Fruit fly (Drosophila melanogaster) whole organism, embryonic: ENCODE measurements around the gene CG14882.

Experiments used
- Ada2b ChIP-seq: fragments of 200-800 bp; sonication (Bioruptor generic); IDR thresholded peaks from 2 replicates; pipeline ENCODE4 v1.3.6; 2022; ENCODE audit warnings: missing biosample characterization, missing genetic modification characterization
- CG10267 ChIP-seq: fragments of 200-800 bp; sonication (Bioruptor generic); optimal IDR thresholded peaks from 2 replicates; lab custom pipeline; 2018; ENCODE audit warnings: missing biosample characterization, mild to moderate bottlenecking, missing genetic modification characterization, moderate library complexity
- CG11456 ChIP-seq: fragments of 200-800 bp; sonication (Bioruptor generic); IDR thresholded peaks from 3 replicates; pipeline ENCODE4 v1.3.6; 2022; ENCODE audit warnings: missing biosample characterization, missing genetic modification characterization
- CG12071 ChIP-seq: fragments of 200-800 bp; sonication (Bioruptor generic); optimal IDR thresholded peaks from 3 replicates; lab custom pipeline; 2018; ENCODE audit warnings: missing biosample characterization, mild to moderate bottlenecking, missing genetic modification characterization
- CG14014 ChIP-seq: fragments of 200-800 bp; sonication (Bioruptor generic); IDR thresholded peaks from 2 replicates; pipeline ENCODE4 v1.3.6; 2022; ENCODE audit warnings: missing biosample characterization, missing genetic modification characterization
- CG14965 ChIP-seq: fragments of 200-800 bp; sonication (Bioruptor generic); optimal IDR thresholded peaks from 2 replicates; lab custom pipeline; 2016; ENCODE audit warnings: missing biosample characterization, missing genetic modification characterization, borderline replicate concordance
- CG15073 ChIP-seq: fragments of 200-800 bp; sonication (Bioruptor generic); optimal IDR thresholded peaks from 2 replicates; lab custom pipeline; 2016; ENCODE audit warnings: missing biosample characterization, missing genetic modification characterization
- CG15696 ChIP-seq: fragments of 200-800 bp; sonication (Bioruptor generic); optimal IDR thresholded peaks from 2 replicates; lab custom pipeline; 2019; ENCODE audit warnings: missing biosample characterization, mild to moderate bottlenecking, missing genetic modification characterization, moderate library complexity
- CG1647 ChIP-seq: fragments of 200-800 bp; sonication (Bioruptor generic); optimal IDR thresholded peaks from 3 replicates; lab custom pipeline; 2016; ENCODE audit warnings: missing biosample characterization, missing genetic modification characterization
- CG17361 ChIP-seq: fragments of 200-800 bp; sonication (Bioruptor generic); IDR thresholded peaks from 3 replicates; pipeline ENCODE4 v1.3.6; 2022; ENCODE audit warnings: missing biosample characterization, missing genetic modification characterization
- CG18011 ChIP-seq: fragments of 200-800 bp; sonication (Bioruptor generic); optimal IDR thresholded peaks from 2 replicates; lab custom pipeline; 2017; ENCODE audit warnings: missing biosample characterization, missing genetic modification characterization, mild to moderate bottlenecking, moderate library complexity, missing genotype
- CG30020 ChIP-seq: fragments of 200-800 bp; optimal IDR thresholded peaks from 2 replicates; lab custom pipeline; 2019; ENCODE audit warnings: missing biosample characterization, mild to moderate bottlenecking, missing genetic modification characterization, moderate library complexity
- CG3281 ChIP-seq: fragments of 200-800 bp; sonication (Bioruptor generic); optimal IDR thresholded peaks from 3 replicates; lab custom pipeline; 2017; ENCODE audit warnings: missing biosample characterization, mild to moderate bottlenecking, missing genetic modification characterization
- CG43689 ChIP-seq: fragments of 200-800 bp; sonication (Bioruptor generic); IDR thresholded peaks from 2 replicates; pipeline ENCODE4 v1.3.6; 2022; ENCODE audit warnings: missing biosample characterization, missing genetic modification characterization
- CG4617 ChIP-seq: fragments of 200-800 bp; sonication (Bioruptor generic); optimal IDR thresholded peaks from 3 replicates; lab custom pipeline; 2016; ENCODE audit warnings: missing biosample characterization, missing genetic modification characterization, borderline replicate concordance
- CG7556 ChIP-seq: fragments of 200-800 bp; sonication (Bioruptor generic); optimal IDR thresholded peaks from 2 replicates; lab custom pipeline; 2017; ENCODE audit warnings: missing biosample characterization, mild to moderate bottlenecking, missing genetic modification characterization
- CG8290 ChIP-seq, 3 experiments: fragments of 200-800 bp; sonication (Bioruptor generic); optimal IDR thresholded peaks; 2 replicates each; lab custom pipeline; 2016 to 2019; ENCODE audit warnings: missing biosample characterization in 3 of 3, missing genetic modification characterization in 3 of 3, mild to moderate bottlenecking in 2 of 3, moderate library complexity in 1 of 3
- CG8388 ChIP-seq: fragments of 200-800 bp; sonication (Bioruptor generic); optimal IDR thresholded peaks from 2 replicates; lab custom pipeline; 2019; ENCODE audit warnings: missing biosample characterization, mild to moderate bottlenecking, missing genetic modification characterization, moderate library complexity
- CG9797 ChIP-seq: fragments of 200-800 bp; sonication (Bioruptor generic); optimal IDR thresholded peaks from 3 replicates; lab custom pipeline; 2018; ENCODE audit warnings: missing biosample characterization, mild to moderate bottlenecking, missing genetic modification characterization
- CkIIα-i1 ChIP-seq: fragments of 200-800 bp; sonication (Bioruptor generic); IDR thresholded peaks from 2 replicates; pipeline ENCODE4 v1.3.6; 2022; ENCODE audit warnings: missing biosample characterization, missing genetic modification characterization
- Elba2 ChIP-seq: fragments of 200-800 bp; sonication (Bioruptor generic); optimal IDR thresholded peaks from 3 replicates; lab custom pipeline; 2016; ENCODE audit warnings: missing biosample characterization, missing genetic modification characterization
- Fer1 ChIP-seq: fragments of 200-800 bp; sonication (Bioruptor generic); optimal IDR thresholded peaks from 2 replicates; lab custom pipeline; 2017; ENCODE audit warnings: missing biosample characterization, mild to moderate bottlenecking, missing genetic modification characterization
- Fer2 ChIP-seq: fragments of 200-800 bp; sonication (Bioruptor generic); optimal IDR thresholded peaks from 2 replicates; lab custom pipeline; 2018; ENCODE audit warnings: missing biosample characterization, mild to moderate bottlenecking, missing genetic modification characterization, moderate library complexity
- Mad ChIP-seq: fragments of 200-800 bp; sonication (Bioruptor generic); optimal IDR thresholded peaks from 2 replicates; lab custom pipeline; 2016; ENCODE audit warnings: missing biosample characterization, missing genetic modification characterization
- Ravus ChIP-seq: fragments of 200-800 bp; sonication (Bioruptor generic); IDR thresholded peaks from 2 replicates; pipeline ENCODE4 v1.3.6; 2022; ENCODE audit warnings: missing biosample characterization, missing genetic modification characterization
- Ssrp ChIP-seq: fragments of 200-800 bp; sonication (Bioruptor generic); optimal IDR thresholded peaks from 2 replicates; lab custom pipeline; 2018; ENCODE audit warnings: missing biosample characterization, mild to moderate bottlenecking, missing genetic modification characterization, moderate library complexity
- Tbp ChIP-seq: fragments of >200 bp; optimal IDR thresholded peaks from 2 replicates; lab custom pipeline; 2018; ENCODE audit warnings: missing biosample characterization, missing genetic modification characterization
- aop ChIP-seq: fragments of 200-800 bp; sonication (Bioruptor generic); IDR thresholded peaks from 2 replicates; pipeline ENCODE4 v1.3.6; 2022; ENCODE audit warnings: missing biosample characterization, missing genetic modification characterization
- bab2 ChIP-seq: fragments of 200-800 bp; sonication (Bioruptor generic); optimal IDR thresholded peaks from 2 replicates; lab custom pipeline; 2016; ENCODE audit warnings: missing biosample characterization, missing genetic modification characterization
- croc ChIP-seq: fragments of 200-800 bp; sonication (Bioruptor generic); conservative IDR thresholded peaks from 3 replicates; pipeline ENCODE4 v1.3.6; 2022; ENCODE audit warnings: missing biosample characterization, missing genetic modification characterization
- crol ChIP-seq: fragments of 200-800 bp; sonication (Bioruptor generic); IDR thresholded peaks from 2 replicates; pipeline ENCODE4 v1.3.6; 2022; ENCODE audit warnings: missing biosample characterization, missing genetic modification characterization
- cwo ChIP-seq: fragments of 200-800 bp; sonication (Bioruptor generic); optimal IDR thresholded peaks from 3 replicates; lab custom pipeline; 2017; ENCODE audit warnings: missing biosample characterization, missing genetic modification characterization, mild to moderate bottlenecking, moderate library complexity, missing genetic modification reagents
- dimm ChIP-seq: fragments of 200-800 bp; sonication (Bioruptor generic); IDR thresholded peaks from 2 replicates; pipeline ENCODE4 v1.3.6; 2022; ENCODE audit warnings: missing biosample characterization, missing genetic modification characterization
- ems ChIP-seq: fragments of 200-800 bp; sonication (Bioruptor generic); optimal IDR thresholded peaks from 3 replicates; lab custom pipeline; 2016; ENCODE audit warnings: missing biosample characterization, missing genetic modification characterization
- en ChIP-seq: fragments of 200-800 bp; sonication (Bioruptor generic); optimal IDR thresholded peaks from 2 replicates; lab custom pipeline; 2016; ENCODE audit warnings: missing biosample characterization, missing genetic modification characterization
- esg ChIP-seq: fragments of 200-800 bp; sonication (Bioruptor generic); conservative IDR thresholded peaks from 2 replicates; pipeline ENCODE4 v1.3.6; 2022; ENCODE audit warnings: missing biosample characterization, missing genetic modification characterization
- eyg ChIP-seq: fragments of 200-800 bp; sonication (Bioruptor generic); optimal IDR thresholded peaks from 3 replicates; lab custom pipeline; 2016; ENCODE audit warnings: missing biosample characterization, missing genetic modification characterization
- grau ChIP-seq: fragments of 200-800 bp; optimal IDR thresholded peaks from 3 replicates; lab custom pipeline; 2019; ENCODE audit warnings: missing biosample characterization, mild to moderate bottlenecking, missing genetic modification characterization, moderate library complexity
- ham ChIP-seq: fragments of 200-800 bp; sonication (Bioruptor generic); IDR thresholded peaks from 2 replicates; pipeline ENCODE4 v1.3.6; 2022; ENCODE audit warnings: missing biosample characterization, missing genetic modification characterization
- ind ChIP-seq: fragments of 200-800 bp; sonication (Bioruptor generic); optimal IDR thresholded peaks from 3 replicates; lab custom pipeline; 2016; ENCODE audit warnings: missing biosample characterization, missing genetic modification characterization
- insv ChIP-seq, 2 experiments: fragments of 200-800 bp; sonication (Bioruptor generic); optimal IDR thresholded peaks; 3 replicates each; lab custom pipeline; 2016 to 2018; ENCODE audit warnings: missing biosample characterization in 2 of 2, missing genetic modification characterization in 2 of 2
- klu ChIP-seq: fragments of 200-800 bp; sonication (Bioruptor generic); IDR thresholded peaks from 2 replicates; pipeline ENCODE4 v1.3.6; 2022; ENCODE audit warnings: missing biosample characterization, missing genetic modification characterization
- lab ChIP-seq: fragments of 200-800 bp; sonication (Bioruptor generic); optimal IDR thresholded peaks from 3 replicates; lab custom pipeline; 2017; ENCODE audit warnings: missing biosample characterization, missing genetic modification characterization, mild to moderate bottlenecking, moderate library complexity, missing genetic modification reagents
- lov ChIP-seq, 2 experiments: fragments of 200-800 bp in 1 of 2; fragments of >200 bp in 1 of 2; sonication (Bioruptor generic) in 1 of 2; IDR thresholded peaks in 1 of 2; optimal IDR thresholded peaks in 1 of 2; 2 replicates in 1 of 2; 3 replicates in 1 of 2; pipeline versions ENCODE4 v1.3.6 to Lab custom; 2017 to 2022; ENCODE audit warnings: missing biosample characterization in 1 of 2, missing genetic modification characterization in 1 of 2
- oc ChIP-seq: fragments of 200-800 bp; sonication (Bioruptor generic); optimal IDR thresholded peaks from 2 replicates; lab custom pipeline; 2018; ENCODE audit warnings: missing biosample characterization, mild to moderate bottlenecking, missing genetic modification characterization, moderate library complexity
- pb ChIP-seq: fragments of 200-800 bp; sonication (Bioruptor generic); optimal IDR thresholded peaks from 3 replicates; lab custom pipeline; 2016; ENCODE audit warnings: missing biosample characterization, missing genetic modification characterization
- ro ChIP-seq: fragments of 200-800 bp; sonication (Bioruptor generic); IDR thresholded peaks from 2 replicates; pipeline ENCODE4 v1.3.6; 2022; ENCODE audit warnings: missing biosample characterization, missing genetic modification characterization
- sc ChIP-seq, 3 experiments: fragments of >200 bp in 2 of 3; fragments of 200-800 bp in 1 of 3; sonication (Bioruptor generic) in 1 of 3; optimal IDR thresholded peaks; 2 replicates in 2 of 3; 3 replicates in 1 of 3; lab custom pipeline; 2017; ENCODE audit warnings: mild to moderate bottlenecking in 1 of 3, missing biosample characterization in 1 of 3, missing genetic modification characterization in 1 of 3, missing genetic modification reagents in 1 of 3
- tio ChIP-seq: fragments of 200-800 bp; sonication (Bioruptor generic); optimal IDR thresholded peaks from 2 replicates; lab custom pipeline; 2017; ENCODE audit warnings: missing biosample characterization, missing genetic modification characterization, inconsistent platforms
- vfl ChIP-seq: fragments of 200-800 bp; sonication (Bioruptor generic); optimal IDR thresholded peaks from 2 replicates; lab custom pipeline; 2016; ENCODE audit warnings: missing biosample characterization, missing genetic modification characterization

CG14882 gene

dm6 chr3R:16432665-16433065 lies 10.3 kb upstream of the CG14882 start, which contains the start of gene Fntb (continued):
- TF ChIP-seq Fer2, result peak; percentile 55
- TF ChIP-seq tio, result no peak
- TF ChIP-seq eyg, result no peak
- TF ChIP-seq Fer1, result peak; percentile 73
- 0 out of 3 replicates have a peak, but pooled peaks have one; percentile 5 for TF ChIP-seq CG11456 (GFP tag; lab: Robert Waterston, UW)
- peak; percentile 29 for TF ChIP-seq vfl (GFP tag; lab: Kevin White, UChicago)
- TF ChIP-seq CG15696 (tag; lab: Kevin White, UChicago), result peak; percentile 54
- no peak for TF ChIP-seq sc (optimal IDR thresholded peaks at IDR 0.05; lab: Kevin White, UChicago)
- peak; percentile 39 for TF ChIP-seq sc (GFP tag; optimal IDR thresholded peaks at IDR 0.05; lab: Kevin White, UChicago)
- TF ChIP-seq CG1647 (GFP tag; lab: Kevin White, UChicago), result no peak
- TF ChIP-seq CG9797 (GFP tag; lab: Kevin White, UChicago), result no peak
- no peak for TF ChIP-seq CG14965 (GFP tag; lab: Kevin White, UChicago)
- TF ChIP-seq aop, result no peak
- TF ChIP-seq oc (tag; lab: Kevin White, UChicago), result no peak
- TF ChIP-seq ro (GFP tag; lab: Robert Waterston, UW), result no peak
- 0 out of 2 replicates have a peak, but pooled peaks have one; percentile 20 for TF ChIP-seq Ada2b (GFP tag; lab: Robert Waterston, UW)
- TF ChIP-seq CG10267, result peak; percentile 92
- 0 out of 2 replicates have a peak, but pooled peaks have one; percentile 41 for TF ChIP-seq CG14014 (GFP tag; lab: Robert Waterston, UW)
- TF ChIP-seq Elba2 (GFP tag; lab: Kevin White, UChicago), result no peak
- TF ChIP-seq Ssrp (tag; lab: Kevin White, UChicago), result peak; percentile 75
- TF ChIP-seq CG3281 (GFP tag; lab: Kevin White, UChicago), result peak; percentile 64
- no peak for TF ChIP-seq CkIIα-i1 (GFP tag; lab: Robert Waterston, UW)
- TF ChIP-seq Mad (GFP tag; lab: Kevin White, UChicago), result peak; percentile 37
- TF ChIP-seq lab (GFP tag; lab: Kevin White, UChicago), result no peak
- TF ChIP-seq CG8290 (GFP tag; optimal IDR thresholded peaks at IDR 0.05; lab: Kevin White, UChicago), result peak; percentile 52
- TF ChIP-seq CG8290 (tag; optimal IDR thresholded peaks at IDR 0.05; lab: Kevin White, UChicago), result no peak
- TF ChIP-seq CG4617 (GFP tag; lab: Kevin White, UChicago), result peak; percentile 61
- peak; percentile 58 for TF ChIP-seq CG8388 (GFP tag; lab: Kevin White, UChicago)
- TF ChIP-seq ham (GFP tag; lab: Robert Waterston, UW), result no peak
- TF ChIP-seq klu (GFP tag; lab: Robert Waterston, UW), result peak; percentile 42; the same call in 1 of the 2 replicates
- peak; percentile 79 for TF ChIP-seq grau (tag; lab: Kevin White, UChicago)
- TF ChIP-seq Tbp (GFP tag; lab: Kevin White, UChicago), result no peak
- peak; percentile 88 for TF ChIP-seq CG17361
- peak; percentile 10 for TF ChIP-seq bab2
- TF ChIP-seq CG12071 (GFP tag; lab: Kevin White, UChicago), result no peak
- TF ChIP-seq CG15073, result peak; percentile 13
- no peak for TF ChIP-seq lov (optimal IDR thresholded peaks at IDR 0.05; lab: Kevin White, UChicago)
- no peak for TF ChIP-seq lov (GFP tag; IDR thresholded peaks at IDR 0.05; lab: Robert Waterston, UW)
- no peak for TF ChIP-seq CG43689 (GFP tag; lab: Robert Waterston, UW)
- TF ChIP-seq CG7556 (GFP tag; lab: Kevin White, UChicago), result peak; percentile 51
- TF ChIP-seq CG18011, result peak; percentile 17
- TF ChIP-seq cwo (GFP tag; lab: Kevin White, UChicago), result peak; percentile 31
- TF ChIP-seq CG30020, result peak; percentile 62
- TF ChIP-seq ind, result peak; percentile 72
- TF ChIP-seq ems (GFP tag; lab: Kevin White, UChicago), result no peak
- peak; percentile 41; the same call in 1 of the 2 replicates for TF ChIP-seq esg
- no peak for TF ChIP-seq en (GFP tag; lab: Kevin White, UChicago)
- no peak for TF ChIP-seq dimm
- TF ChIP-seq crol (GFP tag; lab: Robert Waterston, UW), result no peak
- TF ChIP-seq croc (GFP tag; lab: Robert Waterston, UW), result peak; percentile 29; the same call in 2 of the 3 replicates
- no peak for TF ChIP-seq Ravus
- TF ChIP-seq insv (GFP tag; optimal IDR thresholded peaks at IDR 0.05; lab: Kevin White, UChicago), result no peak
- no peak for TF ChIP-seq pb (GFP tag; lab: Kevin White, UChicago)
